Fruit fly (Drosophila melanogaster): ENCODE results near the gene Hibch.

Hibch gene

dm6 chr3R:15342926-15343685 lies 13.9 kb upstream of the Hibch start, which contains the start of gene Nagk:
Nagk (minus strand) TSS chr3R:15343256.
- no peak for TF ChIP-seq CTCF (optimal IDR thresholded peaks at IDR 0.05)
- no peak for TF ChIP-seq CG8478 (optimal IDR thresholded peaks at IDR 0.05)

dm6 chr3R:15345198-15346017 lies 11.6 kb upstream of the Hibch start:
- TF ChIP-seq CG8478 (optimal IDR thresholded peaks at IDR 0.05) (no peak), CTCF (optimal IDR thresholded peaks at IDR 0.05) (no peak)

DNA sequence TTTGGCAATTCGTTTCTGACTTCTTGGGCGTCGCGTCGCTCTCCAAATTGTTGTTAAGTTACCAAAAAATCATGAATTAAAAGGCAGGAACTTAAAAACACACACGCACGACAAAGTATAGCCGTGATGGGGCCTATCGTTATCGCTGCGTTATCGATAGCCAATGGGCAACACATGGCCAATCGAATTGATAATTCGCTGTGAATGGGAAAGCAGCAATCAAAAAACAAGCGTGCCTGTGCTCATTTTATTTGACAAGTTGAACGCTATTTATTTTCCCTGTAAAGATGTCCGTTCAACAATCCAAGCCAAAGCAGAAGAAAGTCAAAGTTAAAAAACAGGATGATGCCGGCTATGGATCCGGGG lies 11.0 kb upstream of the Hibch start, which contains the start of the genes Surf4 and CG31301:
Surf4 (minus strand) TSS at position 159 of the 366 bp plus-strand sequence.
CG31301 (plus strand) TSS at position 188 of the 366 bp plus-strand sequence.
- TF ChIP-seq CTCF (optimal IDR thresholded peaks at IDR 0.05) = no peak
- TF ChIP-seq CG8478 (optimal IDR thresholded peaks at IDR 0.05) = no peak

DNA sequence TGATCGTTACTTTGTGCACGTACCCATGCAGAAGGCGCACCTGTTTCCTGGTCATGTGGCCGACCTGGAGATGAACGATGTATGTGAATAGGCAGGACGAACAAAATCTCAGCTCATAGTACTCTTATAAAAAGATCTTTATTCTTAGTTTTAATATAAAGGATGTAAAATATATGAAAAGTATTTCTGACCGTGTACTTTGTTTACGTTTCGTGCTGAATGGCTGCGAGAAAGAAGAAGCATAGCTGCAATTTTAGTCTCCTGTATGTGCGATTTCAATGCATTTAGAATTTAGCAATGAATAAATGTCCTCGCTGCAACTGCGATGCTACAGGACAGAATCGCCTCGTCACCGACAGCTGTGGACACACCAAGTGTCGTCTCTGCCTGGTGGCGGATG lies 9.2 kb upstream of the Hibch start, which contains the start of the genes CG42726 and CG42727:
CG42726 (plus strand) TSS at position 227 of the 400 bp plus-strand sequence.
CG42727 (plus strand) TSS at position 227 of the 400 bp plus-strand sequence.
- TF ChIP-seq CTCF (optimal IDR thresholded peaks at IDR 0.05) = no peak

dm6 chr3R:15350993-15351426 lies 6.0 kb upstream of the Hibch start, which contains the start of the genes Trs33 and Tmtc4:
Trs33 (minus strand) TSS chr3R:15350995.
Tmtc4 (plus strand) TSS chr3R:15351225.
- TF ChIP-seq CG8478 (optimal IDR thresholded peaks at IDR 0.05) (no peak), CTCF (optimal IDR thresholded peaks at IDR 0.05) (no peak)

DNA sequence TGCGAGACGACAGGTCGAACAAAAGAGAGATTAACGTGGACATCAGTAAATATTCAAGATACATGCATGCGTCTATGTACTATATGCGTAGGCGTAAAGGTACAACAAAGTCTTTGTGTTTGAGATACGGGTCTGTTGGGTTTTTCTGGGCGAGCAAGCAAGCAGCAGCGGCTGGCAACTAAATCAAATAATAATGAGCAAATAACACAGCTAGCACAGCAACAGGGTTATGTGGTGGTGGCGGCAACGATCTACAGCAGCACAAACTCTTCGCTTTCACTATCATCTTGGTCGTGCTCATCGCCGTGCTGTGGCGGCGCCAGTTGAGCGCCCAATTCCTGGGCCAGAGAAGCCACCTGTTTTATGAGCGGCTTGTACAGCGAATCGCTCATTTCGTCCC lies 3.0 kb upstream of the Hibch start:
- TF ChIP-seq CTCF (optimal IDR thresholded peaks at IDR 0.05) (no peak), CG8478 (optimal IDR thresholded peaks at IDR 0.05) (no peak)

- TF ChIP-seq CG8478 (optimal IDR thresholded peaks at IDR 0.05) (no peak), CTCF (optimal IDR thresholded peaks at IDR 0.05) (no peak)
Measured at dm6 chr3R:15356152-15356551, 877 bp upstream of the Hibch start.

DNA sequence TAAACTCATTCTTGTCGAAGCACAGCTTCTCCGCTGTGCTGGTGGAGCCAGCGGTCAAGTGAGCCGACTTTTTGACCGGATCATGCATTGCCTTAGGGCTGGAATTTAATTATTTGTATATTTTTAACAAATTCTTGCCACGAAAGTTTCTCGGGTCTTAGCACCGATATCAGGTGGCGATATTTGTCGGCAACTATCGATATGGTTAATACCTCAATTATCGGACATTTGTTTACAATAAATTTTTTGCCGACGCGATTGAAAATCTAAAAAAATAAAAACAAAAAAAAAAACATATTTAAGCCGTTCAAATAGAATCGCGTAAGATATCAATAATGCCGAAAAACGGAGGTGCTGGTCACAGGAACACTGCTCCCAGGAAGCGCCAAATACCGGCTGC lies 4.5 kb downstream of the Hibch start, which contains the start of the genes Cog2 and Trax:
Cog2 (minus strand) TSS at position 168 of the 400 bp plus-strand sequence.
Trax (plus strand) TSS at position 203 of the 400 bp plus-strand sequence.
- TF ChIP-seq CTCF (optimal IDR thresholded peaks at IDR 0.05) (no peak), CG8478 (optimal IDR thresholded peaks at IDR 0.05) (no peak)

dm6 chr3R:15363608-15364007 lies 6.6 kb downstream of the Hibch start, which contains the start of gene CG6171:
CG6171 (minus strand) TSS chr3R:15363857.
- TF ChIP-seq CG8478 (optimal IDR thresholded peaks at IDR 0.05) = no peak

dm6 chr3R:15366839-15367238 lies 9.8 kb downstream of the Hibch start:
- no peak for TF ChIP-seq CTCF (optimal IDR thresholded peaks at IDR 0.05)
- no peak for TF ChIP-seq CG8478 (optimal IDR thresholded peaks at IDR 0.05)

- TF ChIP-seq CG8478 (optimal IDR thresholded peaks at IDR 0.05) = no peak
- TF ChIP-seq CTCF (optimal IDR thresholded peaks at IDR 0.05) = no peak
Measured at dm6 chr3R:15367477-15367876, 10.4 kb downstream of the Hibch start, which contains the start of gene CG34404. CG34404 (minus strand) TSS chr3R:15367665.

DNA sequence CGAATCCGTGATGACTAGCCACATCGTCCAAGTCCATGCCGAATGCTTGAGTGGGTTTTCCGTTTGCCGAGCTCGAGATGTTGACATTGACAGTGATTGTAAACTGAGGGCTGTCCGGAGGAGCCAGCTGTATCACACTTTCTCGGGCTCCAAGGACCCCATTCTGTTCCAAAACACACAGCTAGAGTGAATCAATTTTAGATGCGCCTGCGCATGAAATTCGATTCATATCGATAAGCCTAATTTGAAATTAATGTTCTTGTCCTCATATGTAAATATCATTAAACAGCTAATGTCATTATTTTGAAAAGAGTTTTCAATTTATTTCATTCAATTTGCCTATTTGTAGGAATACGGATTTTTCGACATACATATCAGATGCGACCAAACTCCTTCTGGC lies 12.7 kb downstream of the Hibch start, which contains the start of gene CG14868:
CG14868 (minus strand) TSS at position 204 of the 400 bp plus-strand sequence.
- TF ChIP-seq CG8478 (optimal IDR thresholded peaks at IDR 0.05) = no peak
- TF ChIP-seq CTCF (optimal IDR thresholded peaks at IDR 0.05) = no peak

DNA sequence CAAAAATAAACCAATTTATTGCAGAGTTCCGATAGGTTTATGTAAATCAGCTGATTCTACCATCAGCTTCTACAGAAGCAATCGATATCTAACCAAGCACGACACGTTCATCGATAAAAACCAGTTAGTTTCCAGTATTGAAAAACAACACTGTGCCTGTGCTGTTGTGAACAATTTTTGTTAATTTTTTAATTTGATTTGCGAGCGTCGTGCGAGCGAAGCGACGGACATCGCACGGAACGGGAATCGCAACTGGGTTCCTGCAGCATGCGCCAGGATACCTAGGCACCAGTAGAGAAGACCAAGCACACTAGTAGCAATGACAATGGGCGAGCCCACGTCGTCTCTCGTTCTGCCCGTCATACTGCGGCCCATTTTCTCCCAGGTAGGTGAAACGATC lies 14.8 kb downstream of the Hibch start, which contains the start of the genes Ccm3 and CG6136:
Ccm3 (plus strand) TSS at position 125 of the 400 bp plus-strand sequence.
CG6136 (minus strand) TSS at position 380 of the 400 bp plus-strand sequence.
- TF ChIP-seq CTCF (optimal IDR thresholded peaks at IDR 0.05) (peak in 1 of 2 experiments; percentile 2), CG8478 (optimal IDR thresholded peaks at IDR 0.05) (no peak)

DNA sequence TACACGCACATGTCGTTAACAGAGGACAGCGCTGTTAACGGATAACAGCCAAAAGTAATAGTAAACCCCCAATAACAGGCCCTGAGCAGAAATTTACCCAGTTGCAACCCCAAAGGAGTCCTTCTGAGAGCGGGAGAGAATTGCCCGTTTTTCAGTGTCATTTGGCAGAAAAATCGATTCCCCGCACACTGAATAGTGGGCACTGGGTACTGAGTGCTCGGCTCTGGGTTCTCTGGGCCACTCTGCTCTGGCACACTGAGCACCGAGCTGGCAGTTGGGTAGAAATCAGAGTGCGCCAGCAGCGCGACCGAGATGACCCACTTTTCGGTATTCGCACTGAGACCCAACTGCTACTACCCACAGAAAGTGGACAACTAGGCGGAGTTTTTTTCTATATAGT lies 17.4 kb downstream of the Hibch start, which contains the start of gene Rbp:
Rbp (plus strand) TSS at position 239 of the 400 bp plus-strand sequence.
- TF ChIP-seq CTCF (optimal IDR thresholded peaks at IDR 0.05) (no peak), CG8478 (optimal IDR thresholded peaks at IDR 0.05) (no peak)

DNA sequence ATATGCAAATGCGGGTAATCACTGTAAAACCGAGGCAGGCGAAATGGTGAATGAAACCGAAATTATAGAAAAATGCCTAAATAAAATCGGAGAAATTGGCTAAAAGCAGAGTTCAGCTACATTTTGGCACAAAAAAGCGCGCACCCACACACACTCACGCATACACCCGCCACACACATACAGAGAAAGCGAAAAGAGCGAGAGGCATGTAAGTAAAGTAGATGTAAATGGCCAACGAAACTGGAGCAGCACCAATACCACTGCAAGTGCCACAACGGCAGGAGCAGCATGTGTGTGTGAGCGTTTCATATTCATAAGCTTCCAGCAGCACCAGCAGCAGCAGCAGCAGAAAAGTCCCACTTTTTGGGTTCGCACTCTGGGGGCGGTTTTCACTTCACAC lies 18.4 kb downstream of the Hibch start:
- TF ChIP-seq CG8478 (optimal IDR thresholded peaks at IDR 0.05) (no peak), CTCF (optimal IDR thresholded peaks at IDR 0.05) (no peak)

All from S2 (cell line).